Fruit fly (Drosophila melanogaster): ENCODE data around the gene nol.
"Not testable (repeated sequence)": the region's sequence is repeated elsewhere in the genome, so short reads cannot be mapped to it uniquely, and the experiment has no call there.

DNA sequence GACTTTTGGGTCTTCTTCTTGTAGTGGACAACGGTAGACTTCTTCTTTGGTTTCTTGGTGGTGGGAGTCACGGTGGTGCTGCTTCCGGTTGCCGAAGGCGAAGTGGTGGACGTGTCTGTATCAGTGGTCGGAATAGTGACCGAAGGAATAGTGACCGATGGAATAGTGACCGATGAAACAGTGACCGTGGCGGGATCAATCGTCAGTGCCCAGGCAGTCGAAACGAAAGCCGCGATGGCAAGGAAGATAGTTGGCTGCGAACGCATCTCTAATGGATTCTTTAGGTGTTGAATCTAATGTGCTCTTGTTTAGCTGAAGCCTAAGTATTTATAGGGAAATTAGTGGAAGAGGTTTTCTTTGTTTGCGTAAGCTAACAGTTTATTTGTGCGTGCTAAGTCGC, 1.4 kb downstream of the nol start, which contains the start of gene CG32074:
- TF ChIP-seq Blimp-1 (GFP tag; optimal IDR thresholded peaks at IDR 0.05); CG15336 (GFP tag; IDR thresholded peaks at IDR 0.05); CG6854 (GFP tag; optimal IDR thresholded peaks at IDR 0.05); lz (GFP tag; optimal IDR thresholded peaks at IDR 0.05); spab (GFP tag; optimal IDR thresholded peaks at IDR 0.05); Hr39 (GFP tag; optimal IDR thresholded peaks at IDR 0.05); net (GFP tag; optimal IDR thresholded peaks at IDR 0.05); Gug (GFP tag; IDR thresholded peaks at IDR 0.05); eg (GFP tag; IDR thresholded peaks at IDR 0.05): not testable (repeated sequence)

All from whole organism, prepupa.